Fruit fly (Drosophila melanogaster) whole organism, embryonic: ENCODE results near the gene CG11178.

ENCODE experiments used
- ATbp ChIP-seq: fragments of 200-800 bp; sonication (Bioruptor generic); optimal IDR thresholded peaks from 2 replicates; lab custom pipeline; 2017; ENCODE audit warnings: missing biosample characterization, mild to moderate bottlenecking, missing genetic modification characterization, missing genetic modification reagents
- Ada2b ChIP-seq: fragments of 200-800 bp; sonication (Bioruptor generic); IDR thresholded peaks from 2 replicates; pipeline ENCODE4 v1.3.6; 2022; ENCODE audit warnings: missing biosample characterization, missing genetic modification characterization
- Asciz ChIP-seq: fragments of 200-800 bp; sonication (Bioruptor generic); optimal IDR thresholded peaks from 2 replicates; lab custom pipeline; 2017; ENCODE audit warnings: missing biosample characterization, mild to moderate bottlenecking, missing genetic modification characterization, missing genetic modification reagents
- CG10209 ChIP-seq: fragments of 200-800 bp; sonication (Bioruptor generic); optimal IDR thresholded peaks from 3 replicates; lab custom pipeline; 2017; ENCODE audit warnings: missing biosample characterization, mild to moderate bottlenecking, missing genetic modification characterization, missing genetic modification reagents
- CG11695 ChIP-seq: fragments of 200-800 bp; sonication (Bioruptor generic); IDR thresholded peaks from 3 replicates; pipeline ENCODE4 v1.3.6; 2022; ENCODE audit warnings: missing biosample characterization, missing genetic modification characterization
- CG13894 ChIP-seq: fragments of 200-800 bp; sonication (Bioruptor generic); optimal IDR thresholded peaks from 3 replicates; lab custom pipeline; 2018; ENCODE audit warnings: missing biosample characterization, mild to moderate bottlenecking, missing genetic modification characterization, moderate library complexity
- CG15011 ChIP-seq: fragments of 200-800 bp; sonication (Bioruptor generic); optimal IDR thresholded peaks from 3 replicates; lab custom pipeline; 2018; ENCODE audit warnings: missing biosample characterization, mild to moderate bottlenecking, missing genetic modification characterization
- CG15601 ChIP-seq: fragments of 200-800 bp; sonication (Bioruptor generic); optimal IDR thresholded peaks from 3 replicates; lab custom pipeline; 2019; ENCODE audit warnings: missing biosample characterization, mild to moderate bottlenecking, missing genetic modification characterization, moderate library complexity
- CG16815 ChIP-seq: fragments of 200-800 bp; sonication (Bioruptor generic); optimal IDR thresholded peaks from 3 replicates; lab custom pipeline; 2017; ENCODE audit warnings: missing biosample characterization, mild to moderate bottlenecking, missing genetic modification characterization
- CG17359 ChIP-seq: fragments of 200-800 bp; sonication (Bioruptor generic); optimal IDR thresholded peaks from 3 replicates; lab custom pipeline; 2018; ENCODE audit warnings: missing biosample characterization, mild to moderate bottlenecking, missing genetic modification characterization, moderate library complexity
- CG1792 ChIP-seq: fragments of 200-800 bp; sonication (Bioruptor generic); optimal IDR thresholded peaks from 2 replicates; lab custom pipeline; 2016; ENCODE audit warnings: missing biosample characterization, missing genetic modification characterization
- CG2875 ChIP-seq: fragments of 200-800 bp; sonication (Bioruptor generic); optimal IDR thresholded peaks from 2 replicates; lab custom pipeline; 2017; ENCODE audit warnings: missing biosample characterization, mild to moderate bottlenecking, missing genetic modification characterization, missing genetic modification reagents
- CG30431 ChIP-seq: fragments of 200-800 bp; sonication (Bioruptor generic); optimal IDR thresholded peaks from 2 replicates; lab custom pipeline; 2017; ENCODE audit warnings: missing biosample characterization, missing genetic modification characterization
- CG31365 ChIP-seq: fragments of 200-800 bp; sonication (Bioruptor generic); optimal IDR thresholded peaks from 2 replicates; lab custom pipeline; 2018; ENCODE audit warnings: missing biosample characterization, mild to moderate bottlenecking, missing genetic modification characterization
- CG31388 ChIP-seq: fragments of 200-800 bp; sonication (Bioruptor generic); optimal IDR thresholded peaks from 2 replicates; lab custom pipeline; 2016; ENCODE audit warnings: missing biosample characterization, missing genetic modification characterization
- CG32532 ChIP-seq: fragments of 200-800 bp; sonication (Bioruptor generic); IDR thresholded peaks from 2 replicates; pipeline ENCODE4 v1.3.6; 2022; ENCODE audit warnings: missing biosample characterization, missing genetic modification characterization
- CG3281 ChIP-seq: fragments of 200-800 bp; sonication (Bioruptor generic); optimal IDR thresholded peaks from 3 replicates; lab custom pipeline; 2017; ENCODE audit warnings: missing biosample characterization, mild to moderate bottlenecking, missing genetic modification characterization
- CG3407 ChIP-seq: fragments of 200-800 bp; sonication (Bioruptor generic); optimal IDR thresholded peaks from 2 replicates; lab custom pipeline; 2018; ENCODE audit warnings: missing biosample characterization, mild to moderate bottlenecking, missing genetic modification characterization
- CG42726 ChIP-seq: fragments of 200-800 bp; sonication (Bioruptor generic); IDR thresholded peaks from 2 replicates; pipeline ENCODE4 v1.3.6; 2022; ENCODE audit warnings: missing biosample characterization, missing genetic modification characterization; ENCODE audit not compliant: partially characterized antibody
- CG43689 ChIP-seq: fragments of 200-800 bp; sonication (Bioruptor generic); IDR thresholded peaks from 2 replicates; pipeline ENCODE4 v1.3.6; 2022; ENCODE audit warnings: missing biosample characterization, missing genetic modification characterization
- CG5180 ChIP-seq: fragments of 200-800 bp; sonication (Bioruptor generic); optimal IDR thresholded peaks from 3 replicates; lab custom pipeline; 2017; ENCODE audit warnings: missing biosample characterization, missing genetic modification characterization, mild to moderate bottlenecking, moderate library complexity, missing genetic modification reagents
- CG6683 ChIP-seq: fragments of 200-800 bp; sonication (Bioruptor generic); optimal IDR thresholded peaks from 2 replicates; lab custom pipeline; 2017; ENCODE audit warnings: missing biosample characterization, mild to moderate bottlenecking, missing genetic modification characterization, missing genetic modification reagents
- CG6689 ChIP-seq: fragments of 200-800 bp; sonication (Bioruptor generic); IDR thresholded peaks from 2 replicates; pipeline ENCODE4 v1.3.6; 2022; ENCODE audit warnings: missing biosample characterization, missing genetic modification characterization
- CG6813 ChIP-seq: fragments of 200-800 bp; sonication (Bioruptor generic); optimal IDR thresholded peaks from 2 replicates; lab custom pipeline; 2017; ENCODE audit warnings: missing biosample characterization, missing genetic modification characterization, mild to moderate bottlenecking, moderate library complexity, missing genetic modification reagents
- CG7839 ChIP-seq: fragments of 200-800 bp; sonication (Bioruptor generic); optimal IDR thresholded peaks from 3 replicates; lab custom pipeline; 2018; ENCODE audit warnings: missing biosample characterization, mild to moderate bottlenecking, missing genetic modification characterization, moderate library complexity
- CG8089 ChIP-seq: fragments of 200-800 bp; sonication (Bioruptor generic); optimal IDR thresholded peaks from 3 replicates; lab custom pipeline; 2016; ENCODE audit warnings: missing biosample characterization, missing genetic modification characterization
- CG9727 ChIP-seq: fragments of 200-800 bp; sonication (Bioruptor generic); optimal IDR thresholded peaks from 3 replicates; lab custom pipeline; 2017; ENCODE audit warnings: missing biosample characterization, mild to moderate bottlenecking, missing genetic modification characterization
- E2f1 ChIP-seq: fragments of 200-800 bp; sonication (Bioruptor generic); IDR thresholded peaks from 2 replicates; pipeline ENCODE4 v1.3.6; 2022; ENCODE audit warnings: missing biosample characterization, missing genetic modification characterization
- Fer3 ChIP-seq: fragments of 200-800 bp; sonication (Bioruptor generic); optimal IDR thresholded peaks from 2 replicates; lab custom pipeline; 2018; ENCODE audit warnings: missing biosample characterization, mild to moderate bottlenecking, missing genetic modification characterization, moderate library complexity
- HLH54F ChIP-seq: fragments of 200-800 bp; sonication (Bioruptor generic); optimal IDR thresholded peaks from 3 replicates; lab custom pipeline; 2016; ENCODE audit warnings: missing biosample characterization, missing genetic modification characterization
- Hey ChIP-seq: fragments of 200-800 bp; sonication (Bioruptor generic); optimal IDR thresholded peaks from 3 replicates; lab custom pipeline; 2018; ENCODE audit warnings: missing biosample characterization, mild to moderate bottlenecking, missing genetic modification characterization
- MESR4 ChIP-seq: fragments of 200-800 bp; sonication (Bioruptor generic); optimal IDR thresholded peaks from 2 replicates; lab custom pipeline; 2018; ENCODE audit warnings: missing biosample characterization, mild to moderate bottlenecking, missing genetic modification characterization, moderate library complexity
- Ravus ChIP-seq: fragments of 200-800 bp; sonication (Bioruptor generic); IDR thresholded peaks from 2 replicates; pipeline ENCODE4 v1.3.6; 2022; ENCODE audit warnings: missing biosample characterization, missing genetic modification characterization
- Sox100B ChIP-seq: fragments of 200-800 bp; sonication (Bioruptor generic); optimal IDR thresholded peaks from 3 replicates; lab custom pipeline; 2018; ENCODE audit warnings: missing biosample characterization, mild to moderate bottlenecking, missing genetic modification characterization
- ara ChIP-seq: fragments of 200-800 bp; sonication (Bioruptor generic); IDR thresholded peaks from 2 replicates; pipeline ENCODE4 v1.3.6; 2022; ENCODE audit warnings: missing biosample characterization, missing genetic modification characterization
- cad ChIP-seq: fragments of >200 bp; optimal IDR thresholded peaks from 2 replicates; lab custom pipeline; 2017; ENCODE audit warnings: missing biosample characterization, missing genetic modification characterization
- cg ChIP-seq: fragments of 200-800 bp; sonication (Bioruptor generic); optimal IDR thresholded peaks from 3 replicates; lab custom pipeline; 2019; ENCODE audit warnings: missing biosample characterization, mild to moderate bottlenecking, missing genetic modification characterization, moderate library complexity
- ci ChIP-seq: fragments of 200-800 bp; sonication (Bioruptor generic); IDR thresholded peaks from 3 replicates; pipeline ENCODE4 v1.3.6; 2022; ENCODE audit warnings: missing biosample characterization, missing genetic modification characterization
- disco-r ChIP-seq: fragments of 200-800 bp; sonication (Bioruptor generic); optimal IDR thresholded peaks from 2 replicates; lab custom pipeline; 2016; ENCODE audit warnings: missing biosample characterization, missing genetic modification characterization
- dmrt99B ChIP-seq: fragments of 200-800 bp; sonication (Bioruptor generic); optimal IDR thresholded peaks from 2 replicates; lab custom pipeline; 2018; ENCODE audit warnings: missing biosample characterization, mild to moderate bottlenecking, missing genetic modification characterization, moderate library complexity
- gem ChIP-seq: fragments of 200-800 bp; sonication (Bioruptor generic); optimal IDR thresholded peaks from 2 replicates; lab custom pipeline; 2019; ENCODE audit warnings: missing biosample characterization, mild to moderate bottlenecking, missing genetic modification characterization, moderate library complexity
- gt ChIP-seq: fragments of 200-800 bp; sonication (Bioruptor generic); IDR thresholded peaks from 2 replicates; pipeline ENCODE4 v1.3.6; 2022; ENCODE audit warnings: missing biosample characterization, missing genetic modification characterization
- hbn ChIP-seq: fragments of 200-800 bp; sonication (Bioruptor generic); IDR thresholded peaks from 2 replicates; pipeline ENCODE4 v1.3.6; 2022; ENCODE audit warnings: missing biosample characterization, missing genetic modification characterization; ENCODE audit not compliant: partially characterized antibody
- mld ChIP-seq: fragments of 200-800 bp; sonication (Bioruptor generic); IDR thresholded peaks from 3 replicates; pipeline ENCODE4 v1.3.6; 2022; ENCODE audit warnings: missing biosample characterization, missing genetic modification characterization; ENCODE audit not compliant: partially characterized antibody
- nerfin-1 ChIP-seq: fragments of 200-800 bp; sonication (Bioruptor generic); optimal IDR thresholded peaks from 3 replicates; lab custom pipeline; 2019; ENCODE audit warnings: missing biosample characterization, mild to moderate bottlenecking, missing genetic modification characterization, moderate library complexity
- odd ChIP-seq: fragments of 200-800 bp; sonication (Bioruptor generic); optimal IDR thresholded peaks from 2 replicates; lab custom pipeline; 2017; ENCODE audit warnings: missing biosample characterization, mild to moderate bottlenecking, missing genetic modification characterization
- pnt ChIP-seq: fragments of 200-800 bp; sonication (Bioruptor generic); optimal IDR thresholded peaks from 3 replicates; lab custom pipeline; 2016; ENCODE audit warnings: missing biosample characterization, missing genetic modification characterization
- seq ChIP-seq: fragments of 200-800 bp; sonication (Bioruptor generic); IDR thresholded peaks from 2 replicates; pipeline ENCODE4 v1.3.6; 2022; ENCODE audit warnings: missing biosample characterization, missing genetic modification characterization
- ttk ChIP-seq: fragments of 200-800 bp; sonication (Bioruptor generic); IDR thresholded peaks from 2 replicates; pipeline ENCODE4 v2.1.2; 2022; ENCODE audit warnings: missing biosample characterization, missing genetic modification characterization
- zen2 ChIP-seq: fragments of 200-800 bp; sonication (Bioruptor generic); IDR thresholded peaks from 3 replicates; pipeline ENCODE4 v1.3.6; 2022; ENCODE audit warnings: missing biosample characterization, missing genetic modification characterization; ENCODE audit not compliant: partially characterized antibody

The CG11178 gene

dm6 chrX:13632606-13633005 is 27.1 kb downstream of the CG11178 start (continued):
- TF ChIP-seq CG32532 (GFP tag; lab: Robert Waterston, UW), result 0 out of 2 replicates have a peak, but pooled peaks have one; percentile 24
- TF ChIP-seq odd (GFP tag; lab: Kevin White, UChicago), result no peak
- no peak for TF ChIP-seq ttk
- TF ChIP-seq CG43689, result no peak
- no peak for TF ChIP-seq CG31388
- TF ChIP-seq Ada2b, result no peak
- TF ChIP-seq ara (GFP tag; lab: Robert Waterston, UW), result no peak
- TF ChIP-seq CG13894 (tag; lab: Kevin White, UChicago), result peak; percentile 54
- TF ChIP-seq seq, result peak; percentile 37; the same call in 1 of the 2 replicates
- peak; percentile 25 for TF ChIP-seq CG6813 (GFP tag; lab: Kevin White, UChicago)
- no peak for TF ChIP-seq MESR4
- TF ChIP-seq Hey (tag; lab: Kevin White, UChicago), result no peak
- TF ChIP-seq mld (GFP tag; lab: Robert Waterston, UW), result no peak
- TF ChIP-seq CG42726 (GFP tag; lab: Robert Waterston, UW), result no peak
- TF ChIP-seq CG9727 (GFP tag; lab: Kevin White, UChicago), result no peak
- peak; percentile 51 for TF ChIP-seq ATbp (GFP tag; lab: Kevin White, UChicago)
- TF ChIP-seq CG6689, result no peak
- peak; percentile 17 for TF ChIP-seq gem (tag; lab: Kevin White, UChicago)
- no peak for TF ChIP-seq CG30431
- no peak for TF ChIP-seq pnt (GFP tag; lab: Kevin White, UChicago)
- TF ChIP-seq dmrt99B (tag; lab: Kevin White, UChicago), result peak; percentile 29
- TF ChIP-seq CG11695 (GFP tag; lab: Robert Waterston, UW), result peak; percentile 15; the same call in 1 of the 3 replicates
- peak; percentile 10 for TF ChIP-seq CG3407 (GFP tag; lab: Kevin White, UChicago)
- peak; percentile 15; the same call in 1 of the 3 replicates for TF ChIP-seq ci (GFP tag; lab: Robert Waterston, UW)
- TF ChIP-seq CG16815 (GFP tag; lab: Kevin White, UChicago), result no peak
- peak; percentile 17 for TF ChIP-seq CG5180 (GFP tag; lab: Kevin White, UChicago)
- TF ChIP-seq CG10209 (GFP tag; lab: Kevin White, UChicago), result peak; percentile 9
- no peak for TF ChIP-seq CG6683 (GFP tag; lab: Kevin White, UChicago)
- no peak for TF ChIP-seq hbn (GFP tag; lab: Robert Waterston, UW)
- no peak for TF ChIP-seq cad (GFP tag; lab: Kevin White, UChicago)
- peak; percentile 25 for TF ChIP-seq CG15601 (tag; lab: Kevin White, UChicago)
- TF ChIP-seq CG31365 (tag; lab: Kevin White, UChicago), result peak; percentile 6
- peak; percentile 0 for TF ChIP-seq disco-r (GFP tag; lab: Kevin White, UChicago)
- TF ChIP-seq zen2 (GFP tag; lab: Robert Waterston, UW), result no peak
- TF ChIP-seq CG7839 (tag; lab: Kevin White, UChicago), result no peak
- TF ChIP-seq nerfin-1 (tag; lab: Kevin White, UChicago), result no peak
- TF ChIP-seq cg (GFP tag; lab: Kevin White, UChicago), result peak; percentile 42
- TF ChIP-seq CG1792 (GFP tag; lab: Kevin White, UChicago), result no peak
- TF ChIP-seq Fer3, result peak; percentile 9
- TF ChIP-seq CG3281 (GFP tag; lab: Kevin White, UChicago), result peak; percentile 23
- peak; percentile 26 for TF ChIP-seq CG17359 (tag; lab: Kevin White, UChicago)
- TF ChIP-seq Sox100B (GFP tag; lab: Kevin White, UChicago), result peak; percentile 27
- TF ChIP-seq E2f1, result no peak
- TF ChIP-seq CG8089 (GFP tag; lab: Kevin White, UChicago), result no peak
- TF ChIP-seq Ravus, result no peak
- TF ChIP-seq CG15011 (GFP tag; lab: Kevin White, UChicago), result peak; percentile 25
- no peak for TF ChIP-seq HLH54F
- TF ChIP-seq Asciz, result peak; percentile 36
- peak; percentile 3 for TF ChIP-seq CG2875 (GFP tag; lab: Kevin White, UChicago)
- no peak for TF ChIP-seq gt (GFP tag; lab: Robert Waterston, UW)
